Fruit fly (Drosophila melanogaster): ENCODE results near the gene CG14671.

- TF ChIP-seq salr (GFP tag; optimal IDR thresholded peaks at IDR 0.05) (no peak), dac (GFP tag; optimal IDR thresholded peaks at IDR 0.05) (no peak)
Measured at dm6 chr3R:5570635-5571436, 6.2 kb upstream of the CG14671 start, which contains the start of gene CRMP.
